Worm (Caenorhabditis elegans): ENCODE data around the gene jmjd-5.

- TF ChIP-seq mxl-2 (GFP tag; conservative IDR thresholded peaks at IDR 0.05), result no peak
- no peak for TF ChIP-seq pha-4 (GFP tag; IDR thresholded peaks at IDR 0.05)
- no peak for TF ChIP-seq pha-4 (tag; optimal IDR thresholded peaks at IDR 0.05)
- no peak for TF ChIP-seq nhr-28 (tag; optimal IDR thresholded peaks at IDR 0.05)
Measured at ce11 chrV:11144694-11145093, 17.4 kb downstream of the jmjd-5 start, which contains the start of gene C06H2.7.
